Worm (Caenorhabditis elegans) whole organism, early embryonic: ENCODE measurements around the gene srh-236.

ENCODE experiments used
- B0310.2 ChIP-seq: sonication (generic microtip); optimal IDR thresholded peaks from 2 replicates; lab custom pipeline; 2016; ENCODE audit warnings: mild to moderate bottlenecking, missing genetic modification characterization, missing compliant biosample characterization
- ama-1 ChIP-seq: fragments of 150-350 bp; optimal IDR thresholded peaks from 2 replicates; lab custom pipeline; 2014
- ets-7 ChIP-seq: sonication (generic microtip); optimal IDR thresholded peaks from 2 replicates; lab custom pipeline; 2016; ENCODE audit warnings: missing genotype, missing genetic modification characterization, missing compliant biosample characterization
- flt-1 ChIP-seq: fragments of 200-800 bp; sonication (Bioruptor generic); IDR thresholded peaks from 2 replicates; pipeline ENCODE4 v1.3.6; 2022; ENCODE audit warnings: missing genetic modification characterization, missing compliant biosample characterization
- hmg-4 ChIP-seq: fragments of 200-800 bp; sonication (Bioruptor generic); optimal IDR thresholded peaks from 2 replicates; lab custom pipeline; 2018; ENCODE audit warnings: mild to moderate bottlenecking, missing genetic modification characterization, missing compliant biosample characterization
- pes-1 ChIP-seq: fragments of 200-800 bp; sonication (Bioruptor generic); IDR thresholded peaks from 2 replicates; pipeline ENCODE4 v1.3.6; 2022; ENCODE audit warnings: missing genetic modification reagents, missing genetic modification characterization, missing compliant biosample characterization
- scrt-1 ChIP-seq: fragments of 200-800 bp; sonication (Bioruptor generic); IDR thresholded peaks from 2 replicates; pipeline ENCODE4 v1.3.6; 2022; ENCODE audit warnings: missing genetic modification characterization, missing compliant biosample characterization
- tbx-37 ChIP-seq: fragments of 200-800 bp; sonication (Bioruptor generic); conservative IDR thresholded peaks from 2 replicates; pipeline ENCODE4 v1.3.6; 2022; ENCODE audit warnings: missing genetic modification reagents, missing genetic modification characterization, missing compliant biosample characterization

- TF ChIP-seq B0310.2 (tag; lab: Kevin White, UChicago) (no peak), ama-1 (lab: Kevin White, UChicago) (no peak), scrt-1 (GFP tag; lab: Robert Waterston, UW) (no peak), hmg-4 (no peak), tbx-37 (GFP tag; lab: Robert Waterston, UW) (no peak), ets-7 (tag; lab: Kevin White, UChicago) (no peak), pes-1 (GFP tag; lab: Robert Waterston, UW) (no peak), flt-1 (GFP tag; lab: Robert Waterston, UW) (no peak)
Measured at ce11 chrV:17255454-17255853, 43.6 kb upstream of the srh-236 start, which contains the start of gene srh-115.
